Fruit fly (Drosophila melanogaster) Kc167 (cell line): ENCODE measurements around the gene bbx.

Experiments
- Sin3A ChIP-seq: fragments of >200 bp; optimal IDR thresholded peaks from 2 replicates; lab custom pipeline; 2018; ENCODE audit warnings: missing external identifiers
- h ChIP-seq: fragments of >200 bp; optimal IDR thresholded peaks from 3 replicates; lab custom pipeline; 2018; ENCODE audit warnings: missing external identifiers
- insv ChIP-seq: fragments of >200 bp; optimal IDR thresholded peaks from 3 replicates; lab custom pipeline; 2018; ENCODE audit warnings: missing external identifiers
- psq ChIP-seq: fragments of >200 bp; optimal IDR thresholded peaks from 2 replicates; lab custom pipeline; 2017; ENCODE audit warnings: missing external identifiers

DNA sequence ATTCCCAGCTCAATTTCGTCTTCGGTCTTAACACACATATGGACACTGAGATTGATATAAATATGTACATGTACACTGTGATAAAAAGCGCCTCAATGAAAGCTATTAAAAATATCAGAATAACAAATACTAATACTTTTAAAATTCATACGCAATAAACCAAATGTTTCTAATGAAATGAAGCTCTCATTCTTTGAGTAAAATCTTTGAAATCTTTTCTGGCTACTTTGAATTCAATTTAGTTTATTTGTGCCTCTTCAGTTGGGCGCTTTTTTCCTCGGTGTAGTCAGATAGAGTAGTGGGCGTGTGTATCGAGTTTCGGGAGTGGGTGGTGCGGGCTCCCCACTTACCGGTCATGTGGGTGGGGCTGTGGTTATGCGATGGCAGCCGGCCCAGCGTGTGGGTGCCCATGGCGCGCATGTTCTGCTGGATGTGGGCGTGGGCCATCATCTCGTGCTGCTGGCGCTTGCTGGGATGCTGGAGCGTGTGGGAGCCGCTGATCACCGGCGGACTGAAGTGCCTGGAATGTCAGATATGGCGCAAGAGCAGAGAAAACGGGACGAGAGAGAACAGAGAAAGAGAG, 28.2 kb upstream of the bbx start:
- TF ChIP-seq insv (no peak), psq (lab: Kevin White, UChicago) (no peak), Sin3A (lab: Kevin White, UChicago) (no peak), h (lab: Kevin White, UChicago) (no peak)
